Worm (Caenorhabditis elegans) whole organism, L2 larva: Measurements from ENCODE around the gene K06H7.7.

Source experiments
- C34F6.9 ChIP-seq: fragments of 150-350 bp; optimal IDR thresholded peaks from 2 replicates; lab custom pipeline; 2014; ENCODE audit warnings: missing biosample characterization, missing genetic modification characterization
- F13H6.1 ChIP-seq: sonication (generic microtip); optimal IDR thresholded peaks from 2 replicates; lab custom pipeline; 2016; ENCODE audit warnings: missing genetic modification characterization, missing compliant biosample characterization
- R02D3.7 ChIP-seq: fragments of 150-350 bp; optimal IDR thresholded peaks from 2 replicates; lab custom pipeline; 2014; ENCODE audit warnings: missing biosample characterization, missing genetic modification characterization
- Y55F3AM.14 ChIP-seq: fragments of 200-800 bp; sonication (Bioruptor generic); optimal IDR thresholded peaks from 2 replicates; lab custom pipeline; 2018; ENCODE audit warnings: mild to moderate bottlenecking, missing genetic modification characterization, missing compliant biosample characterization
- ZK546.5 ChIP-seq: sonication (generic microtip); optimal IDR thresholded peaks from 2 replicates; lab custom pipeline; 2017; ENCODE audit warnings: missing biosample characterization, missing genetic modification characterization
- alr-1 ChIP-seq: fragments of 150-350 bp; optimal IDR thresholded peaks from 2 replicates; lab custom pipeline; 2014; ENCODE audit warnings: missing biosample characterization, missing genetic modification characterization
- aly-2 ChIP-seq: fragments of 150-350 bp; optimal IDR thresholded peaks from 2 replicates; lab custom pipeline; 2014; ENCODE audit warnings: missing biosample characterization, missing genetic modification characterization
- ama-1 ChIP-seq: fragments of 150-350 bp; optimal IDR thresholded peaks from 2 replicates; lab custom pipeline; 2018; ENCODE audit warnings: inconsistent platforms
- blmp-1 ChIP-seq: sonication (generic microtip); optimal IDR thresholded peaks from 2 replicates; lab custom pipeline; 2017; ENCODE audit warnings: missing genetic modification characterization, mild to moderate bottlenecking, missing compliant biosample characterization, antibody characterized with exemption, moderate library complexity; ENCODE audit not compliant: insufficient read depth
- ceh-82 ChIP-seq: fragments of 150-350 bp; optimal IDR thresholded peaks from 2 replicates; lab custom pipeline; 2014; ENCODE audit warnings: missing biosample characterization, missing genetic modification characterization
- crh-2 ChIP-seq: sonication (generic microtip); optimal IDR thresholded peaks from 2 replicates; lab custom pipeline; 2017; ENCODE audit warnings: missing biosample characterization, missing genetic modification characterization
- dmd-4 ChIP-seq: sonication (generic microtip); optimal IDR thresholded peaks from 2 replicates; lab custom pipeline; 2017; ENCODE audit warnings: missing biosample characterization, missing genetic modification characterization
- egl-27 ChIP-seq: sonication (generic microtip); optimal IDR thresholded peaks from 3 replicates; lab custom pipeline; 2017; ENCODE audit warnings: missing biosample characterization, missing genetic modification reagents, missing genetic modification characterization
- elt-1 ChIP-seq: fragments of 150-350 bp; optimal IDR thresholded peaks from 2 replicates; lab custom pipeline; 2014; ENCODE audit warnings: missing biosample characterization, missing genetic modification characterization
- fos-1 ChIP-seq: fragments of 150-350 bp; optimal IDR thresholded peaks from 2 replicates; lab custom pipeline; 2014; ENCODE audit warnings: missing biosample characterization, missing genetic modification characterization
- gmeb-1 ChIP-seq: fragments of 150-350 bp; optimal IDR thresholded peaks from 2 replicates; lab custom pipeline; 2014; ENCODE audit warnings: missing biosample characterization, missing genetic modification characterization
- lin-13 ChIP-seq: fragments of 150-350 bp; optimal IDR thresholded peaks from 2 replicates; lab custom pipeline; 2014; ENCODE audit warnings: missing biosample characterization, missing genetic modification reagents, missing genetic modification characterization
- lin-39 ChIP-seq: fragments of 150-350 bp; optimal IDR thresholded peaks from 2 replicates; lab custom pipeline; 2014; ENCODE audit warnings: missing biosample characterization, missing genetic modification reagents, missing genetic modification characterization
- lsy-2 ChIP-seq, 2 experiments: fragments of 150-350 bp in 1 of 2; sonication (generic microtip) in 1 of 2; optimal IDR thresholded peaks; 2 replicates each; lab custom pipeline; 2014 to 2017; ENCODE audit warnings: missing biosample characterization in 2 of 2, missing genetic modification characterization in 2 of 2
- mab-5 ChIP-seq: fragments of 150-350 bp; optimal IDR thresholded peaks from 2 replicates; lab custom pipeline; 2014; ENCODE audit warnings: missing biosample characterization, missing genetic modification characterization
- mbf-1 ChIP-seq: sonication (generic microtip); optimal IDR thresholded peaks from 2 replicates; lab custom pipeline; 2017; ENCODE audit warnings: missing biosample characterization, missing genetic modification characterization
- mdl-1 ChIP-seq, 2 experiments: fragments of 150-350 bp in 1 of 2; sonication (generic microtip) in 1 of 2; optimal IDR thresholded peaks; 2 replicates each; lab custom pipeline; 2017; ENCODE audit warnings: missing biosample characterization in 2 of 2, missing genetic modification characterization in 2 of 2
- nhr-10 ChIP-seq: sonication (generic microtip); optimal IDR thresholded peaks from 2 replicates; lab custom pipeline; 2017; ENCODE audit warnings: missing biosample characterization, missing genetic modification characterization
- nhr-11 ChIP-seq: fragments of 150-350 bp; optimal IDR thresholded peaks from 2 replicates; lab custom pipeline; 2014; ENCODE audit warnings: missing biosample characterization, missing genetic modification characterization
- nhr-129 ChIP-seq: fragments of 150-350 bp; optimal IDR thresholded peaks from 2 replicates; lab custom pipeline; 2014; ENCODE audit warnings: missing biosample characterization, missing genetic modification characterization
- nhr-21 ChIP-seq: fragments of 150-350 bp; optimal IDR thresholded peaks from 2 replicates; lab custom pipeline; 2014; ENCODE audit warnings: missing biosample characterization, missing genetic modification characterization
- nhr-23 ChIP-seq: fragments of 150-350 bp; optimal IDR thresholded peaks from 2 replicates; lab custom pipeline; 2014; ENCODE audit warnings: missing biosample characterization, missing genetic modification reagents, missing genetic modification characterization
- nhr-237 ChIP-seq: fragments of 150-350 bp; optimal IDR thresholded peaks from 2 replicates; lab custom pipeline; 2014; ENCODE audit warnings: missing biosample characterization, missing genetic modification characterization
- nhr-25 ChIP-seq: fragments of 150-350 bp; sonication (generic microtip); optimal IDR thresholded peaks from 3 replicates; lab custom pipeline; 2014; ENCODE audit warnings: missing biosample characterization, missing genetic modification characterization
- nhr-6 ChIP-seq: fragments of 150-350 bp; optimal IDR thresholded peaks from 2 replicates; lab custom pipeline; 2014; ENCODE audit warnings: missing biosample characterization, missing genetic modification characterization
- peb-1 ChIP-seq: fragments of 150-350 bp; optimal IDR thresholded peaks from 2 replicates; lab custom pipeline; 2014; ENCODE audit warnings: missing biosample characterization, missing genetic modification characterization
- sem-4 ChIP-seq: fragments of 150-350 bp; optimal IDR thresholded peaks from 2 replicates; lab custom pipeline; 2014; ENCODE audit warnings: missing biosample characterization, missing genetic modification reagents, missing genetic modification characterization
- skn-1 ChIP-seq: sonication (generic microtip); optimal IDR thresholded peaks from 2 replicates; lab custom pipeline; 2017; ENCODE audit warnings: missing biosample characterization, missing genetic modification characterization
- sma-3 ChIP-seq: sonication (generic microtip); optimal IDR thresholded peaks from 2 replicates; lab custom pipeline; 2016; ENCODE audit warnings: missing genetic modification reagents, missing genetic modification characterization, missing compliant biosample characterization
- sma-9 ChIP-seq, 2 experiments: fragments of 150-350 bp in 1 of 2; sonication (generic microtip) in 1 of 2; optimal IDR thresholded peaks; 2 replicates each; lab custom pipeline; 2014 to 2016; ENCODE audit warnings: missing genetic modification characterization in 2 of 2, mild to moderate bottlenecking in 1 of 2, missing biosample characterization in 1 of 2, missing compliant biosample characterization in 1 of 2, missing genetic modification reagents in 1 of 2, moderate library complexity in 1 of 2
- snpc-4 ChIP-seq: fragments of 150-350 bp; optimal IDR thresholded peaks from 2 replicates; lab custom pipeline; 2014; ENCODE audit warnings: missing biosample characterization, missing genetic modification characterization
- unc-39 ChIP-seq: fragments of 150-350 bp; optimal IDR thresholded peaks from 2 replicates; lab custom pipeline; 2014; ENCODE audit warnings: missing biosample characterization, missing genetic modification characterization
- unc-55 ChIP-seq: fragments of 150-350 bp; sonication (generic microtip); optimal IDR thresholded peaks from 3 replicates; lab custom pipeline; 2014; ENCODE audit warnings: missing biosample characterization, missing genetic modification reagents, missing genetic modification characterization
- unc-62 ChIP-seq: fragments of 150-350 bp; optimal IDR thresholded peaks from 2 replicates; lab custom pipeline; 2014; ENCODE audit warnings: missing biosample characterization, missing genetic modification reagents, missing genetic modification characterization
- zag-1 ChIP-seq: fragments of 150-350 bp; optimal IDR thresholded peaks from 2 replicates; lab custom pipeline; 2014; ENCODE audit warnings: missing biosample characterization, missing genetic modification characterization
- ztf-1 ChIP-seq: fragments of 200-800 bp; sonication (Bioruptor generic); conservative IDR thresholded peaks from 2 replicates; pipeline ENCODE4 v1.3.6; 2022; ENCODE audit warnings: missing genetic modification characterization, missing compliant biosample characterization
- ztf-11 ChIP-seq: sonication (generic microtip); optimal IDR thresholded peaks from 2 replicates; lab custom pipeline; 2017; ENCODE audit warnings: missing biosample characterization, missing genetic modification characterization
- ztf-4 ChIP-seq: fragments of 150-350 bp; optimal IDR thresholded peaks from 2 replicates; lab custom pipeline; 2014; ENCODE audit warnings: missing biosample characterization, missing genetic modification characterization

Gene K06H7.7

DNA sequence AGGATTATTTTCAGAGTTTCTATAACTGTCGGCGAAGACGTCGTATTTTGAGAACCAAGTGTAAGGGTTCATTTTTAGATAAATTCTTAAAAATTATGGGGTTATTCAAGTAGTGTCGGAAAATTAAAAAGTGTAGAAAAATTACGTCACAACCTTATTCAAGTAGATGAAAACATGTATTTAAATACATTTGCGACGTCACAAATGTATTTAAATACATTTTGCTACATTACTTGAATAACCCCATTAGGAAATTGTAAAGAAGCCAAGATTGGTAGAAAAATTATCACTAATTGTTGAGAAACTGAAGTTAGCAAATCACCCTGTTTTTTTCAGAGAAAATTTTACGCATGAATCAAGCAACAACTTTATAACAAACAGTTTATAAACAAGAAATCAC, 43.9 kb upstream of the K06H7.7 start:
- TF ChIP-seq nhr-129 (no peak), nhr-25 (peak; percentile 7)

ce11 chrIII:8126978-8127377, 41.7 kb upstream of the K06H7.7 start:
- TF ChIP-seq unc-55 (GFP tag; lab: Kevin White, UChicago) = peak; percentile 37
- no peak for TF ChIP-seq blmp-1 (tag; lab: Kevin White, UChicago)
- peak; percentile 6 for TF ChIP-seq F13H6.1 (tag; lab: Kevin White, UChicago)
- peak; percentile 11 to 22 for TF ChIP-seq lsy-2 (tag; optimal IDR thresholded peaks at IDR 0.05; lab: Kevin White, UChicago)
- TF ChIP-seq sma-9 (GFP tag; optimal IDR thresholded peaks at IDR 0.05; lab: Kevin White, UChicago) = no peak
- TF ChIP-seq sma-9 (tag; optimal IDR thresholded peaks at IDR 0.05; lab: Kevin White, UChicago) = no peak
- TF ChIP-seq nhr-129 = peak; percentile 51

DNA sequence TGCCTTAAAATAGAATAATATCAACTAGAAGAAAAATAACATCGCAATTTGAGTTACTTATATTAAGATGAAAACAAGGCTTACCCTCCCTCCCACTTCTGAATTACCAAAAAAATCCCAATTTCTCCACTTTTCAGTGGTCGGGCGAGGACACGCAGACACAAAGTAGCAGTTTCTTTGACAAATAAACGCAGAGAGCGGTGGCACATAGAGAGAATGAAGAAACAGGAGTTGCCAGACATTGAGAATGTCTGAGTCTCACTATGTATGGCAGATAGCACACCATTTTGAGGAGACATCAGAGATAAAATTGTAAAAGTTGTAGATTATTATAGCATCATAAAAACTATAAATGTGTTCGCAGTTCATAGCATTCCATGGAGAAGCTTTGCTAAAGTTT, 40.0 kb upstream of the K06H7.7 start:
- no peak for TF ChIP-seq unc-39 (tag; lab: Kevin White, UChicago)
- TF ChIP-seq lin-13 = peak; percentile 36
- peak; percentile 53 for TF ChIP-seq egl-27 (tag; lab: Kevin White, UChicago)
- TF ChIP-seq C34F6.9 (tag; lab: Kevin White, UChicago) = peak; percentile 71
- no peak for TF ChIP-seq elt-1 (tag; lab: Kevin White, UChicago)
- peak; percentile 26 for TF ChIP-seq nhr-25
- peak; percentile 62 to 81 for TF ChIP-seq lsy-2 (tag; optimal IDR thresholded peaks at IDR 0.05; lab: Kevin White, UChicago)
- TF ChIP-seq alr-1 (tag; lab: Kevin White, UChicago) = no peak
- peak; percentile 38 for TF ChIP-seq sma-3 (GFP tag; lab: Kevin White, UChicago)
- peak; percentile 67 for TF ChIP-seq F13H6.1 (tag; lab: Kevin White, UChicago)
- peak; percentile 80 for TF ChIP-seq nhr-6 (tag; lab: Kevin White, UChicago)
- TF ChIP-seq aly-2 (tag; lab: Kevin White, UChicago) = no peak
- peak; percentile 85 for TF ChIP-seq crh-2 (tag; lab: Kevin White, UChicago)
- TF ChIP-seq sma-9 (GFP tag; optimal IDR thresholded peaks at IDR 0.05; lab: Kevin White, UChicago) = peak; percentile 85
- no peak for TF ChIP-seq sma-9 (tag; optimal IDR thresholded peaks at IDR 0.05; lab: Kevin White, UChicago)
- TF ChIP-seq ztf-4 (tag; lab: Kevin White, UChicago) = peak; percentile 40
- TF ChIP-seq unc-55 (GFP tag; lab: Kevin White, UChicago) = peak; percentile 89
- TF ChIP-seq zag-1 = no peak
- TF ChIP-seq nhr-129 = peak; percentile 63
- TF ChIP-seq ceh-82 (tag; lab: Kevin White, UChicago) = no peak
- no peak for TF ChIP-seq lin-39 (tag; lab: Kevin White, UChicago)
- TF ChIP-seq nhr-11 (tag; lab: Kevin White, UChicago) = no peak
- no peak for TF ChIP-seq nhr-23
- peak; percentile 72 for TF ChIP-seq fos-1 (tag; lab: Kevin White, UChicago)
- no peak for TF ChIP-seq snpc-4 (tag; lab: Kevin White, UChicago)
- no peak for TF ChIP-seq mbf-1
- TF ChIP-seq gmeb-1 = peak; percentile 32
- TF ChIP-seq sem-4 (tag; lab: Kevin White, UChicago) = no peak
- TF ChIP-seq Y55F3AM.14 (GFP tag; lab: Kevin White, UChicago) = no peak
- no peak for TF ChIP-seq skn-1 (tag; lab: Kevin White, UChicago)
- TF ChIP-seq ztf-1 (GFP tag; lab: Robert Waterston, UW) = no peak
- no peak for TF ChIP-seq ztf-11 (tag; lab: Kevin White, UChicago)
- peak; percentile 34 for TF ChIP-seq nhr-21 (tag; lab: Kevin White, UChicago)
- no peak for TF ChIP-seq unc-62 (GFP tag; lab: Kevin White, UChicago)

ce11 chrIII:8124323-8124722, 39.0 kb upstream of the K06H7.7 start:
- TF ChIP-seq R02D3.7 (tag; lab: Kevin White, UChicago) (no peak), nhr-10 (tag; lab: Kevin White, UChicago) (no peak), egl-27 (tag; lab: Kevin White, UChicago) (peak; percentile 34), ama-1 (lab: Kevin White, UChicago) (no peak), nhr-23 (no peak), F13H6.1 (tag; lab: Kevin White, UChicago) (peak; percentile 80), mab-5 (tag; lab: Kevin White, UChicago) (peak; percentile 29), lsy-2 (tag; optimal IDR thresholded peaks at IDR 0.05; lab: Kevin White, UChicago) (peak; percentile 20 to 89), lin-39 (tag; lab: Kevin White, UChicago) (no peak), skn-1 (tag; lab: Kevin White, UChicago) (no peak), ztf-4 (tag; lab: Kevin White, UChicago) (no peak), sma-9 (GFP tag; optimal IDR thresholded peaks at IDR 0.05; lab: Kevin White, UChicago) (peak; percentile 87), sma-9 (tag; optimal IDR thresholded peaks at IDR 0.05; lab: Kevin White, UChicago) (no peak), snpc-4 (tag; lab: Kevin White, UChicago) (no peak), gmeb-1 (peak; percentile 37), nhr-237 (tag; lab: Kevin White, UChicago) (no peak), Y55F3AM.14 (GFP tag; lab: Kevin White, UChicago) (no peak), lin-13 (peak; percentile 82), ZK546.5 (tag; lab: Kevin White, UChicago) (no peak), peb-1 (no peak), nhr-6 (tag; lab: Kevin White, UChicago) (peak; percentile 50), unc-55 (GFP tag; lab: Kevin White, UChicago) (peak; percentile 83), unc-39 (tag; lab: Kevin White, UChicago) (no peak), C34F6.9 (tag; lab: Kevin White, UChicago) (peak; percentile 92), ztf-1 (GFP tag; lab: Robert Waterston, UW) (no peak), ztf-11 (tag; lab: Kevin White, UChicago) (no peak), nhr-129 (peak; percentile 68), dmd-4 (tag; lab: Kevin White, UChicago) (no peak), crh-2 (tag; lab: Kevin White, UChicago) (peak; percentile 90), nhr-11 (tag; lab: Kevin White, UChicago) (no peak), fos-1 (tag; lab: Kevin White, UChicago) (peak; percentile 86), mdl-1 (tag; optimal IDR thresholded peaks at IDR 0.05; lab: Kevin White, UChicago) (peak in 1 of 2 experiments; percentile 46), unc-62 (GFP tag; lab: Kevin White, UChicago) (no peak), zag-1 (no peak)
